Fruit fly (Drosophila melanogaster) whole organism, prepupa: ENCODE measurements around the gene sna.

Experiments
- Blimp-1 ChIP-seq: fragments of 200-800 bp; sonication (Bioruptor generic); optimal IDR thresholded peaks from 3 replicates; lab custom pipeline; 2017; ENCODE audit warnings: missing biosample characterization, missing genetic modification characterization, mild to moderate bottlenecking, moderate library complexity, missing genetic modification reagents
- CG10631 ChIP-seq: fragments of 200-800 bp; sonication (Bioruptor generic); optimal IDR thresholded peaks from 2 replicates; lab custom pipeline; 2016; ENCODE audit warnings: missing biosample characterization, missing genetic modification characterization
- CG10669 ChIP-seq: fragments of 200-800 bp; sonication (Bioruptor generic); optimal IDR thresholded peaks from 3 replicates; lab custom pipeline; 2018; ENCODE audit warnings: missing biosample characterization, mild to moderate bottlenecking, missing genetic modification characterization, moderate library complexity
- CG11294 ChIP-seq: fragments of 200-800 bp; sonication (Bioruptor generic); IDR thresholded peaks from 2 replicates; pipeline ENCODE4 v1.3.6; 2022; ENCODE audit warnings: missing biosample characterization, missing genetic modification characterization
- CG15336 ChIP-seq: fragments of 200-800 bp; sonication (Bioruptor generic); IDR thresholded peaks from 2 replicates; pipeline ENCODE4 v1.3.6; 2022; ENCODE audit warnings: missing biosample characterization, missing genetic modification characterization
- CG16779 ChIP-seq: fragments of 200-800 bp; sonication (Bioruptor generic); optimal IDR thresholded peaks from 3 replicates; lab custom pipeline; 2017; ENCODE audit warnings: missing biosample characterization, mild to moderate bottlenecking, missing genetic modification characterization
- CG3032 ChIP-seq: fragments of 200-800 bp; optimal IDR thresholded peaks from 2 replicates; lab custom pipeline; 2019; ENCODE audit warnings: missing biosample characterization, mild to moderate bottlenecking, missing genetic modification characterization, moderate library complexity
- CG34406 ChIP-seq: fragments of 200-800 bp; sonication (Bioruptor generic); optimal IDR thresholded peaks from 3 replicates; lab custom pipeline; 2016; ENCODE audit warnings: missing biosample characterization, missing genetic modification characterization
- CG3919 ChIP-seq: fragments of 200-800 bp; sonication (Bioruptor generic); optimal IDR thresholded peaks from 3 replicates; lab custom pipeline; 2016; ENCODE audit warnings: missing biosample characterization, missing genetic modification characterization
- CG4318 ChIP-seq: fragments of 200-800 bp; sonication (Bioruptor generic); optimal IDR thresholded peaks from 3 replicates; lab custom pipeline; 2017; ENCODE audit warnings: missing biosample characterization, mild to moderate bottlenecking, missing genetic modification characterization
- CG6276 ChIP-seq: fragments of 200-800 bp; sonication (Bioruptor generic); optimal IDR thresholded peaks from 2 replicates; lab custom pipeline; 2017; ENCODE audit warnings: missing biosample characterization, mild to moderate bottlenecking, missing genetic modification characterization
- CG6792 ChIP-seq: fragments of 200-800 bp; sonication (Bioruptor generic); optimal IDR thresholded peaks from 3 replicates; lab custom pipeline; 2016; ENCODE audit warnings: missing biosample characterization, missing genetic modification characterization
- CG6808 ChIP-seq: fragments of 200-800 bp; sonication (Bioruptor generic); optimal IDR thresholded peaks from 3 replicates; lab custom pipeline; 2017; ENCODE audit warnings: missing biosample characterization, missing genetic modification characterization, mild to moderate bottlenecking, moderate library complexity, missing genetic modification reagents
- CG7368 ChIP-seq: fragments of 200-800 bp; sonication (Bioruptor generic); optimal IDR thresholded peaks from 3 replicates; lab custom pipeline; 2016; ENCODE audit warnings: missing biosample characterization, missing genetic modification characterization
- CG8632 ChIP-seq: fragments of 200-800 bp; sonication (Bioruptor generic); optimal IDR thresholded peaks from 3 replicates; lab custom pipeline; 2016; ENCODE audit warnings: missing biosample characterization, missing genetic modification characterization
- CG9139 ChIP-seq: fragments of 200-800 bp; sonication (Bioruptor generic); optimal IDR thresholded peaks from 3 replicates; lab custom pipeline; 2017; ENCODE audit warnings: missing biosample characterization, mild to moderate bottlenecking, missing genetic modification characterization
- Eip78C ChIP-seq: fragments of 200-800 bp; sonication (Bioruptor generic); peaks from one replicate; lab custom pipeline; 2016; ENCODE audit warnings: missing biosample characterization, missing genetic modification characterization
- Ets21C ChIP-seq: fragments of 200-800 bp; sonication (Bioruptor generic); optimal IDR thresholded peaks from 3 replicates; lab custom pipeline; 2016; ENCODE audit warnings: missing biosample characterization, missing genetic modification characterization
- Gug ChIP-seq: fragments of 200-800 bp; sonication (Bioruptor generic); IDR thresholded peaks from 2 replicates; pipeline ENCODE4 v1.3.6; 2022; ENCODE audit warnings: missing biosample characterization, missing genetic modification characterization
- Hr4 ChIP-seq: fragments of 200-800 bp; sonication (Bioruptor generic); optimal IDR thresholded peaks from 3 replicates; lab custom pipeline; 2016; ENCODE audit warnings: missing biosample characterization, missing genetic modification characterization
- Met ChIP-seq: fragments of 200-800 bp; sonication (Bioruptor generic); optimal IDR thresholded peaks from 3 replicates; lab custom pipeline; 2016; ENCODE audit warnings: missing biosample characterization, missing genetic modification characterization
- OdsH ChIP-seq: fragments of 200-800 bp; sonication (Bioruptor generic); optimal IDR thresholded peaks from 3 replicates; lab custom pipeline; 2016; ENCODE audit warnings: missing biosample characterization, missing genetic modification characterization
- Sox102F ChIP-seq: fragments of 200-800 bp; sonication (Bioruptor generic); optimal IDR thresholded peaks from 2 replicates; lab custom pipeline; 2016; ENCODE audit warnings: missing biosample characterization, mild to moderate bottlenecking, missing genetic modification characterization
- Sox15 ChIP-seq: fragments of 200-800 bp; sonication (Bioruptor generic); optimal IDR thresholded peaks from 3 replicates; lab custom pipeline; 2016; ENCODE audit warnings: missing biosample characterization, missing genetic modification characterization
- cyc ChIP-seq: fragments of 200-800 bp; sonication (Bioruptor generic); optimal IDR thresholded peaks from 3 replicates; lab custom pipeline; 2016; ENCODE audit warnings: missing biosample characterization, missing genetic modification characterization
- dsx ChIP-seq: fragments of 200-800 bp; optimal IDR thresholded peaks from 3 replicates; lab custom pipeline; 2019; ENCODE audit warnings: missing biosample characterization, mild to moderate bottlenecking, missing genetic modification characterization, moderate library complexity; ENCODE audit not compliant: poor library complexity, severe bottlenecking
- esn ChIP-seq: fragments of 200-800 bp; sonication (Bioruptor generic); optimal IDR thresholded peaks from 2 replicates; lab custom pipeline; 2016; ENCODE audit warnings: missing biosample characterization, mild to moderate bottlenecking, missing genetic modification characterization, moderate library complexity
- fd59A ChIP-seq: fragments of 200-800 bp; sonication (Bioruptor generic); optimal IDR thresholded peaks from 2 replicates; lab custom pipeline; 2017; ENCODE audit warnings: missing biosample characterization, mild to moderate bottlenecking, missing genetic modification characterization, missing genetic modification reagents
- fd85E ChIP-seq: fragments of 200-800 bp; sonication (Bioruptor generic); optimal IDR thresholded peaks from 3 replicates; lab custom pipeline; 2016; ENCODE audit warnings: missing biosample characterization, missing genetic modification characterization
- fkh ChIP-seq: fragments of 200-800 bp; sonication (Bioruptor generic); optimal IDR thresholded peaks from 3 replicates; lab custom pipeline; 2017; ENCODE audit warnings: missing biosample characterization, mild to moderate bottlenecking, missing genetic modification characterization, moderate library complexity
- pdm3 ChIP-seq: fragments of 200-800 bp; sonication (Bioruptor generic); optimal IDR thresholded peaks from 3 replicates; lab custom pipeline; 2016; ENCODE audit warnings: missing biosample characterization, missing genetic modification characterization
- salr ChIP-seq, 2 experiments: fragments of 200-800 bp; sonication (Bioruptor generic); optimal IDR thresholded peaks; 3 replicates each; lab custom pipeline; 2016 to 2018; ENCODE audit warnings: missing biosample characterization in 2 of 2, missing genetic modification characterization in 2 of 2, mild to moderate bottlenecking in 1 of 2
- spab ChIP-seq: fragments of 200-800 bp; sonication (Bioruptor generic); optimal IDR thresholded peaks from 2 replicates; lab custom pipeline; 2017; ENCODE audit warnings: missing biosample characterization, mild to moderate bottlenecking, missing genetic modification characterization, missing genetic modification reagents
- ss ChIP-seq, 2 experiments: fragments of 200-800 bp; sonication (Bioruptor generic); optimal IDR thresholded peaks; 2 replicates in 1 of 2; 3 replicates in 1 of 2; lab custom pipeline; 2017 to 2018; ENCODE audit warnings: mild to moderate bottlenecking in 2 of 2, missing biosample characterization in 2 of 2, missing genetic modification characterization in 2 of 2, moderate library complexity in 1 of 2
- svp ChIP-seq: fragments of 200-800 bp; sonication (Bioruptor generic); peaks from one replicate; lab custom pipeline; 2016; ENCODE audit warnings: missing biosample characterization, missing genetic modification characterization
- topi ChIP-seq: fragments of 200-800 bp; sonication (Bioruptor generic); optimal IDR thresholded peaks from 3 replicates; lab custom pipeline; 2016; ENCODE audit warnings: missing biosample characterization, missing genetic modification characterization
- vri ChIP-seq: fragments of 200-800 bp; sonication (Bioruptor generic); optimal IDR thresholded peaks from 3 replicates; lab custom pipeline; 2016; ENCODE audit warnings: missing biosample characterization, mild to moderate bottlenecking, missing genetic modification characterization

sna gene

DNA sequence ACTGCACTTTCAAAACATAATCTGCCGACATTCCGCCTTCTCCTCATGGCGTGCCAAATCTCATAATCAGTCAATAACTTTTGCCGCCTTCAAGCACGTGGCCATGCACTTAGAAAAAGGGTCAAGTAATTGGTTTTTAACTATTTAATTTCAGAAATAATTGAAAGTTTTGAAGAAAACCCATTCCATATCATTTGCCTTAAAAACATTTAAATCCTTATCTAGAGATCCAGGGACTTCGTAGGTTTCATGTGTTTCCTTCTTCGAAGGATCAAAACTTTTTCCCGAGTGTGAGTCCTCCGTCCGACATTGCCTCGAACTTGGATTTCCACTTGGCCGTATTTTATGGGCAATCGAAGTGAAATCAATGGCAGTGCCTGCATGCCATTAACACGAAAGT is 19.1 kb downstream of the sna start (continued):
- peak; percentile 40 for TF ChIP-seq spab
- TF ChIP-seq CG3032 (tag; lab: Kevin White, UChicago) = peak; percentile 58
- no peak for TF ChIP-seq fkh (GFP tag; lab: Kevin White, UChicago)
- TF ChIP-seq Sox15 (GFP tag; lab: Kevin White, UChicago) = peak; percentile 19
- peak in 1 of 2 experiments; percentile 2 for TF ChIP-seq salr (GFP tag; optimal IDR thresholded peaks at IDR 0.05; lab: Kevin White, UChicago)
- TF ChIP-seq CG4318 (GFP tag; lab: Kevin White, UChicago) = no peak
- peak; percentile 11 for TF ChIP-seq Hr4 (GFP tag; lab: Kevin White, UChicago)
- peak; percentile 62 for TF ChIP-seq CG10669 (GFP tag; lab: Kevin White, UChicago)
- TF ChIP-seq fd59A (GFP tag; lab: Kevin White, UChicago) = peak; percentile 36
- TF ChIP-seq CG11294 (GFP tag; lab: Robert Waterston, UW) = no peak
- peak; percentile 47 for TF ChIP-seq CG8632 (GFP tag; lab: Kevin White, UChicago)
- TF ChIP-seq CG6276 = no peak
- TF ChIP-seq CG6792 (GFP tag; lab: Kevin White, UChicago) = peak; percentile 52
- peak; percentile 60 for TF ChIP-seq OdsH
- no peak for TF ChIP-seq CG16779 (tag; lab: Kevin White, UChicago)
- TF ChIP-seq CG15336 (GFP tag; lab: Robert Waterston, UW) = no peak
- no peak for TF ChIP-seq fd85E (GFP tag; lab: Kevin White, UChicago)
- peak; percentile 50 for TF ChIP-seq pdm3 (GFP tag; lab: Kevin White, UChicago)
- peak; percentile 40 for TF ChIP-seq CG7368
- peak; percentile 17 for TF ChIP-seq Ets21C (GFP tag; lab: Kevin White, UChicago)
- TF ChIP-seq dsx (GFP tag; lab: Kevin White, UChicago) = no peak
- peak; percentile 56 for TF ChIP-seq CG34406
- TF ChIP-seq Sox102F (GFP tag; lab: Kevin White, UChicago) = peak; percentile 67
- TF ChIP-seq CG10631 = peak; percentile 41
- no peak for TF ChIP-seq Gug (GFP tag; lab: Robert Waterston, UW)

DNA sequence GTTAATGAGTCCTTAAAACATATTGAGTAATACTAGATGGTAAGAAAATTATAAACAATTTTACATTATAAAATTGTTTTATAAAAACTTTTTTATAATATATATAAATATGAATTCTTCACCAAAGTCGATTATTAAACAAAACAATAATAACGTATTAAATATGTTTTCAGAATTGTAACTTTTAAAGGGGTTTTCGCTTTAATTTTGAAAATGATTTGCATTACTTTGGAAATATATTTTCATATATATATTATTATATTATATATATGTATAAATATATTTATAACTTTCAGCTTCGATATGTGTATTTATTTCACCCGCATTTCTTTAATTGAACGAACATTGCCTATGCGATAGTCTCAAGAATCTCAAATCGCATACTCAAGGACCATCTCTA is 20.0 kb downstream of the sna start:
- TF ChIP-seq Blimp-1 = no peak
- peak; percentile 38 for TF ChIP-seq topi (GFP tag; lab: Kevin White, UChicago)
- TF ChIP-seq OdsH = no peak
- no peak for TF ChIP-seq Hr4 (GFP tag; lab: Kevin White, UChicago)
- no peak for TF ChIP-seq cyc
- TF ChIP-seq svp (GFP tag; lab: Kevin White, UChicago) = peak; percentile 77
- TF ChIP-seq CG10669 (GFP tag; lab: Kevin White, UChicago) = peak; percentile 14
- peak; percentile 16 for TF ChIP-seq spab
- TF ChIP-seq Met (GFP tag; lab: Kevin White, UChicago) = peak; percentile 26
- TF ChIP-seq salr (GFP tag; optimal IDR thresholded peaks at IDR 0.05; lab: Kevin White, UChicago) = no peak
- peak; percentile 25 for TF ChIP-seq CG34406
- no peak for TF ChIP-seq dsx (GFP tag; lab: Kevin White, UChicago)
- TF ChIP-seq fkh (GFP tag; lab: Kevin White, UChicago) = no peak
- TF ChIP-seq Eip78C (GFP tag; lab: Kevin White, UChicago) = peak; percentile 72
- TF ChIP-seq CG9139 = no peak
- TF ChIP-seq ss (GFP tag; optimal IDR thresholded peaks at IDR 0.05; lab: Kevin White, UChicago) = peak in 1 of 2 experiments; percentile 20
- TF ChIP-seq esn (GFP tag; lab: Kevin White, UChicago) = peak; percentile 12
- no peak for TF ChIP-seq CG3919 (GFP tag; lab: Kevin White, UChicago)
- TF ChIP-seq vri = no peak
- peak; percentile 23 for TF ChIP-seq CG6808 (GFP tag; lab: Kevin White, UChicago)
- no peak for TF ChIP-seq pdm3 (GFP tag; lab: Kevin White, UChicago)
- no peak for TF ChIP-seq fd59A (GFP tag; lab: Kevin White, UChicago)
- peak; percentile 7 for TF ChIP-seq CG10631
